Worm (Caenorhabditis elegans) whole organism, L4 larva: ENCODE data around the gene C13F10.6.

Experiments used
- F10B5.3 ChIP-seq: sonication (generic microtip); optimal IDR thresholded peaks from 2 replicates; lab custom pipeline; 2016; ENCODE audit warnings: mild to moderate bottlenecking, missing genetic modification characterization, missing compliant biosample characterization
- F37D6.2 ChIP-seq: sonication (generic microtip); optimal IDR thresholded peaks from 2 replicates; lab custom pipeline; 2016; ENCODE audit warnings: mild to moderate bottlenecking, missing genetic modification characterization, missing compliant biosample characterization
- T26A8.4 ChIP-seq: fragments of 200-800 bp; sonication (Bioruptor generic); IDR thresholded peaks from 2 replicates; pipeline ENCODE4 v1.3.6; 2022; ENCODE audit warnings: missing genetic modification characterization, missing compliant biosample characterization
- Y48G9A.11 ChIP-seq: fragments of 200-800 bp; sonication (Bioruptor generic); IDR thresholded peaks from 2 replicates; pipeline ENCODE4 v1.3.6; 2022; ENCODE audit warnings: missing genetic modification reagents, missing genetic modification characterization, missing compliant biosample characterization
- ZK546.5 ChIP-seq, 2 experiments: sonication (generic microtip); optimal IDR thresholded peaks; 2 replicates each; lab custom pipeline; 2017; ENCODE audit warnings: missing biosample characterization in 2 of 2, missing genetic modification characterization in 2 of 2
- aha-1 ChIP-seq: fragments of 150-350 bp; peaks from one replicate; lab custom pipeline; 2014; ENCODE audit warnings: missing biosample characterization, missing genetic modification characterization
- ceh-44 ChIP-seq: fragments of 200-800 bp; sonication (Bioruptor generic); IDR thresholded peaks from 2 replicates; pipeline ENCODE4 v1.3.6; 2022; ENCODE audit warnings: missing genetic modification reagents, missing genetic modification characterization, missing compliant biosample characterization
- ceh-82 ChIP-seq: sonication (generic microtip); optimal IDR thresholded peaks from 2 replicates; lab custom pipeline; 2017; ENCODE audit warnings: missing biosample characterization, missing genetic modification characterization
- cey-2 ChIP-seq: sonication (generic microtip); optimal IDR thresholded peaks from 3 replicates; lab custom pipeline; 2017; ENCODE audit warnings: missing genetic modification characterization, mild to moderate bottlenecking, missing compliant biosample characterization, antibody characterized with exemption, borderline replicate concordance; ENCODE audit not compliant: insufficient read depth
- daf-16 ChIP-seq, 3 experiments: sonication (generic microtip); optimal IDR thresholded peaks; 2 replicates each; lab custom pipeline; 2016 to 2017; ENCODE audit warnings: missing genetic modification characterization in 3 of 3, missing genetic modification reagents in 3 of 3, mild to moderate bottlenecking in 2 of 3, missing compliant biosample characterization in 2 of 3, missing biosample characterization in 1 of 3, moderate library complexity in 1 of 3
- daf-8 ChIP-seq: fragments of 200-800 bp; sonication (Bioruptor generic); IDR thresholded peaks from 2 replicates; pipeline ENCODE4 v1.3.6; 2022; ENCODE audit warnings: missing genetic modification characterization, missing compliant biosample characterization
- dmd-6 ChIP-seq: fragments of 200-800 bp; sonication (Bioruptor generic); IDR thresholded peaks from 2 replicates; pipeline ENCODE4 v1.3.6; 2022; ENCODE audit warnings: missing genetic modification reagents, missing genetic modification characterization, missing compliant biosample characterization
- dmd-9 ChIP-seq: fragments of 200-800 bp; sonication (Bioruptor generic); IDR thresholded peaks from 2 replicates; pipeline ENCODE4 v1.3.6; 2022; ENCODE audit warnings: missing genetic modification reagents, missing genetic modification characterization, missing compliant biosample characterization
- dpl-1 ChIP-seq: fragments of 150-350 bp; optimal IDR thresholded peaks from 2 replicates; lab custom pipeline; 2014; ENCODE audit warnings: missing biosample characterization, missing genetic modification reagents, missing genetic modification characterization
- duxl-1 ChIP-seq: sonication (generic microtip); optimal IDR thresholded peaks from 2 replicates; lab custom pipeline; 2016; ENCODE audit warnings: mild to moderate bottlenecking, missing genetic modification characterization, moderate library complexity, missing compliant biosample characterization; ENCODE audit not compliant: poor library complexity
- dve-1 ChIP-seq: sonication (generic microtip); optimal IDR thresholded peaks from 2 replicates; lab custom pipeline; 2017; ENCODE audit warnings: antibody characterized with exemption, mild to moderate bottlenecking, missing genetic modification characterization, missing compliant biosample characterization; ENCODE audit not compliant: insufficient read depth
- gei-8 ChIP-seq: fragments of 200-800 bp; sonication (Bioruptor generic); optimal IDR thresholded peaks from 2 replicates; lab custom pipeline; 2018; ENCODE audit warnings: mild to moderate bottlenecking, missing genetic modification characterization, missing compliant biosample characterization
- hlh-11 ChIP-seq: fragments of 200-800 bp; sonication (Bioruptor generic); optimal IDR thresholded peaks from 2 replicates; lab custom pipeline; 2018; ENCODE audit warnings: mild to moderate bottlenecking, missing genetic modification characterization, missing compliant biosample characterization
- lim-7 ChIP-seq: fragments of 200-800 bp; sonication (Bioruptor generic); IDR thresholded peaks from 2 replicates; pipeline ENCODE4 v1.3.6; 2022; ENCODE audit warnings: missing genetic modification characterization, missing compliant biosample characterization
- lin-1 ChIP-seq: fragments of 200-800 bp; sonication (Bioruptor generic); IDR thresholded peaks from 2 replicates; pipeline ENCODE4 v1.3.6; 2022; ENCODE audit warnings: missing genetic modification reagents, missing genetic modification characterization, missing compliant biosample characterization
- lin-13 ChIP-seq: fragments of 150-350 bp; optimal IDR thresholded peaks from 2 replicates; lab custom pipeline; 2014; ENCODE audit warnings: missing biosample characterization, missing genetic modification reagents, missing genetic modification characterization
- lin-29 ChIP-seq: fragments of 200-800 bp; sonication (Bioruptor generic); IDR thresholded peaks from 2 replicates; pipeline ENCODE4 v1.3.6; 2022; ENCODE audit warnings: missing genetic modification reagents, missing genetic modification characterization, missing compliant biosample characterization
- madf-9 ChIP-seq: fragments of 200-800 bp; sonication (Bioruptor generic); conservative IDR thresholded peaks from 2 replicates; pipeline ENCODE4 v1.3.6; 2022; ENCODE audit warnings: missing genetic modification reagents, missing genetic modification characterization, missing compliant biosample characterization
- mes-2 ChIP-seq: sonication (generic microtip); optimal IDR thresholded peaks from 2 replicates; lab custom pipeline; 2016; ENCODE audit warnings: missing genotype, mild to moderate bottlenecking, missing genetic modification characterization, missing compliant biosample characterization; ENCODE audit not compliant: poor library complexity, severe bottlenecking
- nhr-102 ChIP-seq: sonication (generic microtip); optimal IDR thresholded peaks from 2 replicates; lab custom pipeline; 2016; ENCODE audit warnings: mild to moderate bottlenecking, missing genetic modification characterization, moderate library complexity, missing compliant biosample characterization
- nhr-28 ChIP-seq: fragments of 150-350 bp; optimal IDR thresholded peaks from 2 replicates; lab custom pipeline; 2014; ENCODE audit warnings: missing biosample characterization, missing genetic modification characterization
- nhr-42 ChIP-seq: fragments of 200-800 bp; sonication (Bioruptor generic); IDR thresholded peaks from 2 replicates; pipeline ENCODE4 v1.3.6; 2022; ENCODE audit warnings: missing genetic modification characterization, missing compliant biosample characterization
- nhr-76 ChIP-seq: fragments of 150-350 bp; optimal IDR thresholded peaks from 2 replicates; lab custom pipeline; 2014; ENCODE audit warnings: missing biosample characterization, missing genetic modification characterization
- nhr-77 ChIP-seq: fragments of 150-350 bp; optimal IDR thresholded peaks from 2 replicates; lab custom pipeline; 2014; ENCODE audit warnings: missing biosample characterization, missing genetic modification characterization
- php-3 ChIP-seq: fragments of 200-800 bp; sonication (Bioruptor generic); IDR thresholded peaks from 2 replicates; pipeline ENCODE4 v1.3.6; 2022; ENCODE audit warnings: missing genetic modification reagents, missing genetic modification characterization, missing compliant biosample characterization
- pqm-1 ChIP-seq: sonication (generic microtip); optimal IDR thresholded peaks from 2 replicates; lab custom pipeline; 2017; ENCODE audit warnings: missing biosample characterization, missing genetic modification characterization
- set-16 ChIP-seq: fragments of 200-800 bp; sonication (Bioruptor generic); IDR thresholded peaks from 2 replicates; pipeline ENCODE4 v1.3.6; 2022; ENCODE audit warnings: missing genetic modification reagents, missing genetic modification characterization, missing compliant biosample characterization
- spr-3 ChIP-seq: fragments of 200-800 bp; sonication (Bioruptor generic); optimal IDR thresholded peaks from 2 replicates; lab custom pipeline; 2018; ENCODE audit warnings: mild to moderate bottlenecking, missing genetic modification characterization, missing compliant biosample characterization
- vab-7 ChIP-seq: fragments of 200-800 bp; sonication (Bioruptor generic); IDR thresholded peaks from 2 replicates; pipeline ENCODE4 v1.3.6; 2022; ENCODE audit warnings: missing genetic modification reagents, missing genetic modification characterization, missing compliant biosample characterization
- ztf-11 ChIP-seq: fragments of 150-350 bp; optimal IDR thresholded peaks from 2 replicates; lab custom pipeline; 2014; ENCODE audit warnings: missing biosample characterization, missing genetic modification characterization

The C13F10.6 gene

ce11 chrV:7187295-7187694 is 33.5 kb downstream of the C13F10.6 start:
- TF ChIP-seq dmd-6 (GFP tag; lab: Robert Waterston, UW) (peak; percentile 60), daf-16 (GFP tag; optimal IDR thresholded peaks at IDR 0.05; lab: Kevin White, UChicago) (peak in 1 of 2 experiments; percentile 4), daf-16 (tag; optimal IDR thresholded peaks at IDR 0.05; lab: Kevin White, UChicago) (peak; percentile 32), F37D6.2 (no peak), hlh-11 (tag; lab: Kevin White, UChicago) (no peak)

- TF ChIP-seq nhr-77, result peak; percentile 49
- peak; percentile 75 for TF ChIP-seq nhr-28
- TF ChIP-seq lin-13 (GFP tag; lab: Kevin White, UChicago), result no peak
- TF ChIP-seq daf-16 (GFP tag; optimal IDR thresholded peaks at IDR 0.05; lab: Kevin White, UChicago), result no peak
- peak; percentile 37 for TF ChIP-seq daf-16 (tag; optimal IDR thresholded peaks at IDR 0.05; lab: Kevin White, UChicago)
- peak; percentile 69 for TF ChIP-seq pqm-1
- TF ChIP-seq dmd-6 (GFP tag; lab: Robert Waterston, UW), result peak; percentile 69
- TF ChIP-seq hlh-11 (tag; lab: Kevin White, UChicago), result peak; percentile 52
- peak; percentile 25 for TF ChIP-seq dve-1 (tag; lab: Kevin White, UChicago)
- no peak for TF ChIP-seq lim-7 (GFP tag; lab: Robert Waterston, UW)
- TF ChIP-seq lin-1 (GFP tag; lab: Robert Waterston, UW), result peak; percentile 75; the same call in 1 of the 2 replicates
- no peak for TF ChIP-seq dmd-9 (GFP tag; lab: Robert Waterston, UW)
- no peak for TF ChIP-seq F10B5.3 (tag; lab: Kevin White, UChicago)
- TF ChIP-seq ceh-82, result no peak
- TF ChIP-seq, all 104 proteins: peak for 8
Observed at ce11 chrV:7186599-7186998, 34.2 kb downstream of the C13F10.6 start.

- no peak for TF ChIP-seq set-16 (GFP tag; lab: Robert Waterston, UW)
- no peak for TF ChIP-seq nhr-77
- TF ChIP-seq ztf-11 (tag; lab: Kevin White, UChicago), result no peak
- no peak for TF ChIP-seq daf-8 (GFP tag; lab: Robert Waterston, UW)
- no peak for TF ChIP-seq hlh-11 (tag; lab: Kevin White, UChicago)
- no peak for TF ChIP-seq T26A8.4 (GFP tag; lab: Robert Waterston, UW)
- TF ChIP-seq nhr-102 (tag; lab: Kevin White, UChicago), result no peak
- TF ChIP-seq gei-8 (GFP tag; lab: Kevin White, UChicago), result no peak
- TF ChIP-seq duxl-1 (tag; lab: Kevin White, UChicago), result no peak
- no peak for TF ChIP-seq ZK546.5 (tag; optimal IDR thresholded peaks at IDR 0.05; lab: Kevin White, UChicago)
- no peak for TF ChIP-seq lin-29 (GFP tag; lab: Robert Waterston, UW)
- TF ChIP-seq cey-2 (tag; lab: Kevin White, UChicago), result no peak
- TF ChIP-seq spr-3 (GFP tag; lab: Kevin White, UChicago), result no peak
Observed at ce11 chrV:7184549-7184948, 36.3 kb downstream of the C13F10.6 start, which contains the start of gene pitr-5. pitr-5 (plus strand) TSS chrV:7184849.

- TF ChIP-seq mes-2 (tag; lab: Kevin White, UChicago) (peak; percentile 47), aha-1 (tag; lab: Kevin White, UChicago) (peak; percentile 72), ceh-44 (GFP tag; lab: Robert Waterston, UW) (no peak), dpl-1 (GFP tag; lab: Kevin White, UChicago) (peak; percentile 1)
Observed at ce11 chrV:7178843-7179242, 42.0 kb downstream of the C13F10.6 start, which contains the start of gene cpsf-2. cpsf-2 (plus strand) TSS chrV:7179172.

- TF ChIP-seq set-16 (GFP tag; lab: Robert Waterston, UW) (no peak), ceh-82 (no peak), Y48G9A.11 (no peak), nhr-76 (tag; lab: Kevin White, UChicago) (no peak), madf-9 (GFP tag; lab: Robert Waterston, UW) (no peak), nhr-42 (GFP tag; lab: Robert Waterston, UW) (no peak), ceh-44 (GFP tag; lab: Robert Waterston, UW) (no peak), mes-2 (tag; lab: Kevin White, UChicago) (no peak), php-3 (no peak), daf-8 (GFP tag; lab: Robert Waterston, UW) (no peak), gei-8 (GFP tag; lab: Kevin White, UChicago) (no peak), vab-7 (GFP tag; lab: Robert Waterston, UW) (no peak)
Observed at ce11 chrV:7175201-7175600, 45.6 kb downstream of the C13F10.6 start, which contains the start of gene lgc-39. lgc-39 (plus strand) TSS chrV:7175501.
